Worm (Caenorhabditis elegans): Measurements from ENCODE around the gene F39F10.3.

The F39F10.3 gene

ce11 chrX:16891683-16892082 lies at the start of gene F39F10.3:
F39F10.3 (plus strand) TSS chrX:16891983.
- no peak for TF ChIP-seq unc-39 (tag; optimal IDR thresholded peaks at IDR 0.05)
- TF ChIP-seq php-3 (GFP tag; IDR thresholded peaks at IDR 0.05): no peak
- no peak for TF ChIP-seq nhr-48 (tag; optimal IDR thresholded peaks at IDR 0.05)
- TF ChIP-seq hlh-30 (tag; optimal IDR thresholded peaks at IDR 0.05; ENCODE audit: insufficient read depth): no peak
- TF ChIP-seq gei-8 (GFP tag; optimal IDR thresholded peaks at IDR 0.05): no peak
- no peak for TF ChIP-seq nhr-41 (GFP tag; IDR thresholded peaks at IDR 0.05)
- TF ChIP-seq spr-1 (tag; optimal IDR thresholded peaks at IDR 0.05): no peak
- no peak for TF ChIP-seq unc-130 (GFP tag; optimal IDR thresholded peaks at IDR 0.05)

DNA sequence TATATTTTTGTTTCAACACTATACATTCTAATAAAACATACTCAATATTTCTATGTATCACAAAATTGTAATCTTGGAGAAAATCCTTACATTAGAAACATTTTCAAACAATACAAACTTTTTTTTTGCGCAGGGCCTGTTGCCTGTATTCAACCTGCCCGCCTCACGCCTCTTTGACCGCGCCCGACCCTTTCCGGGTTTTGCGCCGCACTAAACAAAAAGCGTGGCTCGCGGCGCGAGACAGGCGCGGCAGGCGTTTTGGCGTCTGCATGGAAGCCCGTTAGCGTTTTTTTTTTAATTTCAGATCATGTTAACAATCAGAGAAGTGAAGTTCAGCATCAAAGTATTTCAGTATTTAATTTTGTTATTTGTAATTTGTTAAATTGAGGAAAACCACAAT lies 48.8 kb upstream of the F39F10.3 start:
- TF ChIP-seq set-16 (GFP tag; IDR thresholded peaks at IDR 0.05): peak; percentile 69
- no peak for TF ChIP-seq nhr-41 (GFP tag; IDR thresholded peaks at IDR 0.05)
- no peak for TF ChIP-seq rbr-2 (tag; optimal IDR thresholded peaks at IDR 0.05)
- no peak for TF ChIP-seq fos-1 (tag; optimal IDR thresholded peaks at IDR 0.05)

ce11 chrX:16844924-16845323 lies 46.9 kb upstream of the F39F10.3 start, which contains the start of gene F41G4.8:
F41G4.8 (minus strand) TSS chrX:16845024.
- TF ChIP-seq saeg-2 (GFP tag; IDR thresholded peaks at IDR 0.05): no peak
- no peak for TF ChIP-seq F37D6.2 (tag; optimal IDR thresholded peaks at IDR 0.05)
- TF ChIP-seq gei-8 (GFP tag; optimal IDR thresholded peaks at IDR 0.05): no peak
- no peak for TF ChIP-seq F49E8.2 (tag; optimal IDR thresholded peaks at IDR 0.05; ENCODE audit: borderline replicate concordance)
- no peak for TF ChIP-seq nhr-237 (tag; optimal IDR thresholded peaks at IDR 0.05)
- TF ChIP-seq dmd-8 (GFP tag; IDR thresholded peaks at IDR 0.05): no peak
- TF ChIP-seq ceh-62 (tag; optimal IDR thresholded peaks at IDR 0.05): no peak
- TF ChIP-seq mes-2 (tag; optimal IDR thresholded peaks at IDR 0.05; ENCODE audit: poor library complexity, severe bottlenecking): no peak
- TF ChIP-seq lin-29 (GFP tag; IDR thresholded peaks at IDR 0.05): no peak
- TF ChIP-seq zip-11 (GFP tag; IDR thresholded peaks at IDR 0.05): no peak

DNA sequence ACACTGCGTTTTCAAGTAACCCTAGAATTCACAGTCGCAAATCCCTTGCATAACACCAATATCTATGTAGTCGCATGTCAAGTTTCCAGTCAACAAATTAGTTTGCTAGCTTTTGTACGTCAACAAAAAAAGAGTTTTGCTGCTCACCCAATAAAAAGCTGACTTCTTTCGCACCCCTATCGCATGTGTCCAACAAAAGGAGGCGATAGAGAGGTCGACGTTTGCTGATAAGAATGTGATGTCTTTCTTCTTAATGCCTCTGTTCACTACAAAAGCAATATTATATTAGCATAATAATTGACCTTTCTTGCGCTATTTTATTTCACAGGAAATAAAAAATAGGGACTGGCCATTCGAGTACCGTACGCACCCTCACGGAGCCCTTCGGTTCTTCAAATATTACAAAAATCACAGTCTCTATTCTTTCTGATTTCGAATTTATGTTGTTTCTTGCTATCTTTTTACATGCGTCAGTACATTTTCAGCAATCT lies 31.8 kb upstream of the F39F10.3 start, which contains the start of gene T20F7.3:
Gene T20F7.3, plus strand, starts transcription at position 441 of the 491 bp plus-strand sequence.
- peak; percentile 10; the same call in 1 of the 2 replicates for TF ChIP-seq dmd-6 (GFP tag; IDR thresholded peaks at IDR 0.05)
- TF ChIP-seq hlh-11 (tag; optimal IDR thresholded peaks at IDR 0.05): peak; percentile 9
- TF ChIP-seq pqm-1 (tag; optimal IDR thresholded peaks at IDR 0.05): peak; percentile 60
- TF ChIP-seq set-16 (GFP tag; IDR thresholded peaks at IDR 0.05): no peak
- no peak for TF ChIP-seq skn-1 (tag; optimal IDR thresholded peaks at IDR 0.05)
- TF ChIP-seq daf-16 (GFP tag; optimal IDR thresholded peaks at IDR 0.05): no peak
- peak; percentile 51 for TF ChIP-seq daf-16 (tag; optimal IDR thresholded peaks at IDR 0.05)
- peak; percentile 54 for TF ChIP-seq nhr-28 (tag; optimal IDR thresholded peaks at IDR 0.05)

DNA sequence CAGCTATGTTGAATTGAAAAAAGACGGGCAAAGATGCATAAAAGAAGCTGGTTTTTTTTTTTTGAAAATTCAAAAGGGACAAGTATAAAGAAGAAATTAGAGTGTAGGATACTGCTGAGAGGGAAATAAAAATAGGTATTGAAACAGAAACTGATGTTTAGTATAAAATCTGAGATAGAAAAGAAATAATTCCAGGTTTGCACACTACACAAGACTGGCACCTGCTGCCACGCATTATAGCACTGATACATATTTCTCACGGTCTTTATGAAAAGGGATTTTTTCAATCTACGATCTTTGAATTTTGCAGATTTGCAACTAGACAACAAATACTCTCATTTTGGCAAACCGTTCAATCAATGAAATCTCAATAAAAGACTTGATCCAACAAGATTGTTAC lies 28.5 kb upstream of the F39F10.3 start:
- TF ChIP-seq ztf-11 (tag; optimal IDR thresholded peaks at IDR 0.05): no peak
- peak in 1 of 2 experiments; percentile 92 for TF ChIP-seq unc-62 (GFP tag; optimal IDR thresholded peaks at IDR 0.05 in 1 of 2)
- TF ChIP-seq unc-62 (tag; optimal IDR thresholded peaks at IDR 0.05): no peak

- TF ChIP-seq attf-4 (tag; optimal IDR thresholded peaks at IDR 0.05) (no peak), ZK546.5 (tag; optimal IDR thresholded peaks at IDR 0.05) (no peak), ztf-11 (tag; optimal IDR thresholded peaks at IDR 0.05) (no peak), spr-1 (tag; optimal IDR thresholded peaks at IDR 0.05) (no peak), F26F4.8 (GFP tag; conservative IDR thresholded peaks at IDR 0.05) (no peak), mxl-2 (GFP tag; conservative IDR thresholded peaks at IDR 0.05) (no peak), nhr-28 (tag; optimal IDR thresholded peaks at IDR 0.05) (no peak), daf-16 (GFP tag; optimal IDR thresholded peaks at IDR 0.05) (no peak), daf-16 (tag; optimal IDR thresholded peaks at IDR 0.05) (peak; percentile 36), pqm-1 (tag; optimal IDR thresholded peaks at IDR 0.05) (peak; percentile 72), lir-3 (tag; optimal IDR thresholded peaks at IDR 0.05) (no peak), dmd-6 (GFP tag; IDR thresholded peaks at IDR 0.05) (peak; percentile 17; the same call in 1 of the 2 replicates), hlh-11 (tag; optimal IDR thresholded peaks at IDR 0.05) (peak; percentile 15), hmg-1.1 (GFP tag; IDR thresholded peaks at IDR 0.05) (no peak), T20F7.1 (GFP tag; optimal IDR thresholded peaks at IDR 0.05) (no peak)
Observed at ce11 chrX:16865016-16865415, 26.8 kb upstream of the F39F10.3 start.
